Worm (Caenorhabditis elegans) whole organism, midembryonic: Measurements from ENCODE around the gene rars-1.

Experiments used
- cog-1 ChIP-seq: sonication (generic microtip); optimal IDR thresholded peaks from 2 replicates; lab custom pipeline; 2016; ENCODE audit warnings: missing genetic modification characterization, missing compliant biosample characterization
- flt-1 ChIP-seq: fragments of 200-800 bp; sonication (Bioruptor generic); IDR thresholded peaks from 2 replicates; pipeline ENCODE4 v1.3.6; 2022; ENCODE audit warnings: missing genetic modification characterization, missing compliant biosample characterization
- klf-2 ChIP-seq: fragments of 200-800 bp; sonication (Bioruptor generic); conservative IDR thresholded peaks from 2 replicates; pipeline ENCODE4 v1.3.6; 2022; ENCODE audit warnings: missing genetic modification reagents, missing genetic modification characterization, missing compliant biosample characterization
- med-1 ChIP-seq: sonication (generic microtip); optimal IDR thresholded peaks from 2 replicates; lab custom pipeline; 2017; ENCODE audit warnings: missing genetic modification characterization, mild to moderate bottlenecking, missing compliant biosample characterization, antibody characterized with exemption, missing genetic modification reagents; ENCODE audit not compliant: insufficient read depth
- ref-1 ChIP-seq: fragments of 200-800 bp; sonication (Bioruptor generic); conservative IDR thresholded peaks from 2 replicates; pipeline ENCODE4 v1.3.6; 2022; ENCODE audit warnings: missing genetic modification reagents, missing genetic modification characterization, missing compliant biosample characterization
- tab-1 ChIP-seq: fragments of 200-800 bp; sonication (Bioruptor generic); IDR thresholded peaks from 2 replicates; pipeline ENCODE4 v1.3.6; 2022; ENCODE audit warnings: missing genetic modification characterization, missing compliant biosample characterization
- ztf-23 ChIP-seq: fragments of 200-800 bp; sonication (Bioruptor generic); IDR thresholded peaks from 2 replicates; pipeline ENCODE4 v1.3.6; 2022; ENCODE audit warnings: missing genetic modification reagents, missing genetic modification characterization, missing compliant biosample characterization
- ztf-29 ChIP-seq: fragments of 200-800 bp; sonication (Bioruptor generic); IDR thresholded peaks from 2 replicates; pipeline ENCODE4 v1.3.6; 2022; ENCODE audit warnings: missing genetic modification reagents, missing genetic modification characterization, missing compliant biosample characterization

- TF ChIP-seq ztf-23 (GFP tag; lab: Robert Waterston, UW) (no peak), ztf-29 (GFP tag; lab: Robert Waterston, UW) (no peak), flt-1 (GFP tag; lab: Robert Waterston, UW) (no peak), med-1 (GFP tag; lab: Kevin White, UChicago) (no peak), klf-2 (GFP tag; lab: Robert Waterston, UW) (no peak), cog-1 (tag; lab: Kevin White, UChicago) (no peak), ref-1 (GFP tag; lab: Robert Waterston, UW) (no peak), tab-1 (GFP tag; lab: Robert Waterston, UW) (no peak)
These were observed 22.3 kb upstream of the rars-1 start, which contains the start of gene rpb-2 for ce11 chrIII:4939267-4939666.
